Fruit fly (Drosophila melanogaster): ENCODE measurements around the gene Nazo.

- no peak for TF ChIP-seq Mio (GFP tag; optimal IDR thresholded peaks at IDR 0.05)
- no peak for TF ChIP-seq Jra (GFP tag; optimal IDR thresholded peaks at IDR 0.05)
- TF ChIP-seq rgr (GFP tag; optimal IDR thresholded peaks at IDR 0.05): no peak
These were observed 18.7 kb downstream of the Nazo start for dm6 chr3R:8306188-8306926.
